Worm (Caenorhabditis elegans): ENCODE measurements around the gene F55G11.4.

Gene F55G11.4

DNA sequence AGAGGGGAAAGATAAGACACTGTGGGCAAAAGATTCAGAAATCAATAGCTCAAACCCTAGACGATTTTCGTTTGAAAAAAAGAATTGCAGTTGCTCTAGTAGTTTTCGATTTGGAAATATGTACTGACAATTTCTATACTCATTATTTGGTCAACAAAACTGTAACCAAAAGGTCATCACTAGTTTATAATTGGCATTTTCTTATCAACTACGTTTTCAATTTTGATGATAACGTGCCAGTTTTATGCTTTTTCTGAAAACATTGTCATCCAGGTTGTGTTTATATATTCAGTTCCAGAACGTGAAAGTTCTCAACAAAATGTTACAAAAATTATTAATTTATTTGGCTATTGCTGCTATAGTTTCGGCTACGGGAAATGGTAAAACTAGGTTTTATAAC is 10.9 kb upstream of the F55G11.4 start, which contains the start of gene F55G11.8:
TSS of gene F55G11.8 (plus strand) at position 245 of the 400 bp plus-strand sequence.
- TF ChIP-seq med-1 (GFP tag; optimal IDR thresholded peaks at IDR 0.05; ENCODE audit: insufficient read depth) (no peak), ref-1 (GFP tag; conservative IDR thresholded peaks at IDR 0.05) (no peak), ztf-23 (GFP tag; IDR thresholded peaks at IDR 0.05) (no peak), T22C8.4 (GFP tag; IDR thresholded peaks at IDR 0.05) (no peak), klf-2 (GFP tag; conservative IDR thresholded peaks at IDR 0.05) (no peak), ztf-29 (GFP tag; IDR thresholded peaks at IDR 0.05) (no peak), cog-1 (tag; optimal IDR thresholded peaks at IDR 0.05) (no peak), flt-1 (GFP tag; IDR thresholded peaks at IDR 0.05) (no peak), tab-1 (GFP tag; IDR thresholded peaks at IDR 0.05) (no peak)

DNA sequence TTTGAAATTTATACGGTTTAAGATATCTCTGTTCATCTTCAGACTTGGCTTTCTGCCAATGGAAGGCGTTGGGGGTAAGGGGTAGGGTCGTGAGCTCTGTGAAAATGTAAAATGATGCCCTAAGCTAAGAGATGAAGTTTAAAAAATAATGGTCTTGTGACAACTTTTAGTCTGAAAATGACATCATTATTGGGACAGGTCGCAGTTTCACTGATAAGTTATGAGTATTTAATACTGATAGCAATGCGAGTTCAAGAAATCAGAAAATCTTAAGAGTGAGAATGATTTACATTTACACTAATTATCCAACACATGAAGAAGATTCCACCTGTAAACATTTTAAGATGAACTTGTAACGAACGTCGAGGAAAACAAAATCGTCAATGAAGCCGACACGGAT is 8.8 kb upstream of the F55G11.4 start:
- TF ChIP-seq cog-1 (tag; optimal IDR thresholded peaks at IDR 0.05) (no peak), ztf-23 (GFP tag; IDR thresholded peaks at IDR 0.05) (no peak), tab-1 (GFP tag; IDR thresholded peaks at IDR 0.05) (no peak), med-1 (GFP tag; optimal IDR thresholded peaks at IDR 0.05; ENCODE audit: insufficient read depth) (no peak), ref-1 (GFP tag; conservative IDR thresholded peaks at IDR 0.05) (no peak), klf-2 (GFP tag; conservative IDR thresholded peaks at IDR 0.05) (no peak), T22C8.4 (GFP tag; IDR thresholded peaks at IDR 0.05) (no peak), flt-1 (GFP tag; IDR thresholded peaks at IDR 0.05) (no peak), ztf-29 (GFP tag; IDR thresholded peaks at IDR 0.05) (no peak)

ce11 chrIV:12965074-12965473 is 8.3 kb upstream of the F55G11.4 start, which contains the start of gene dod-22:
TSS of gene dod-22 (plus strand) at chrIV:12965374.
- no peak for TF ChIP-seq flt-1 (GFP tag; IDR thresholded peaks at IDR 0.05)
- TF ChIP-seq T22C8.4 (GFP tag; IDR thresholded peaks at IDR 0.05), result no peak
- no peak for TF ChIP-seq ref-1 (GFP tag; conservative IDR thresholded peaks at IDR 0.05)
- no peak for TF ChIP-seq ztf-29 (GFP tag; IDR thresholded peaks at IDR 0.05)

DNA sequence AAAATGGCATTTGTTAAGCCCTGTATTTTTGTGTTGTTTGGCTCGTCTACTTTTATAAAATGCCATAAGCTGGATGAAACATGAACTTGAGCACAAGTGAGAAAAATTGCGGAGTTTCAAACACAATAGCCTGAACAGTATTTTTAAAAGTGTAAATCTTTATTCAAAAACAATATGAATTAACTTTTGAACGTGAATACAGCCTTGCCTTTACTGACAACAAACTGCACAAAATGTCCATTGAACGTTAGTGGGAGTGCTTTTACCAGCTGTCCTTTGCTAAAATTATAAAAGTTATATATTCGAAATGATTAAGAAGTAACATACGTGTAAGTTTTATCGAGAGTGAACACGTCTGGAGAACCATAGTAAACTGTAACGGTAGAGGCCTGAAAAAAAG is 6.1 kb upstream of the F55G11.4 start:
- no peak for TF ChIP-seq med-1 (GFP tag; optimal IDR thresholded peaks at IDR 0.05; ENCODE audit: insufficient read depth)
- no peak for TF ChIP-seq T22C8.4 (GFP tag; IDR thresholded peaks at IDR 0.05)
- no peak for TF ChIP-seq cog-1 (tag; optimal IDR thresholded peaks at IDR 0.05)
- TF ChIP-seq klf-2 (GFP tag; conservative IDR thresholded peaks at IDR 0.05), result no peak
- no peak for TF ChIP-seq flt-1 (GFP tag; IDR thresholded peaks at IDR 0.05)
- no peak for TF ChIP-seq ztf-29 (GFP tag; IDR thresholded peaks at IDR 0.05)
- TF ChIP-seq tab-1 (GFP tag; IDR thresholded peaks at IDR 0.05), result no peak
- no peak for TF ChIP-seq ref-1 (GFP tag; conservative IDR thresholded peaks at IDR 0.05)
- TF ChIP-seq ztf-23 (GFP tag; IDR thresholded peaks at IDR 0.05), result no peak

- TF ChIP-seq flt-1 (GFP tag; IDR thresholded peaks at IDR 0.05) (no peak), cog-1 (tag; optimal IDR thresholded peaks at IDR 0.05) (no peak), klf-2 (GFP tag; conservative IDR thresholded peaks at IDR 0.05) (no peak), tab-1 (GFP tag; IDR thresholded peaks at IDR 0.05) (no peak), ref-1 (GFP tag; conservative IDR thresholded peaks at IDR 0.05) (no peak), T22C8.4 (GFP tag; IDR thresholded peaks at IDR 0.05) (no peak), med-1 (GFP tag; optimal IDR thresholded peaks at IDR 0.05; ENCODE audit: insufficient read depth) (no peak), ztf-29 (GFP tag; IDR thresholded peaks at IDR 0.05) (no peak), ztf-23 (GFP tag; IDR thresholded peaks at IDR 0.05) (no peak)
These were observed 4.3 kb upstream of the F55G11.4 start, which contains the start of gene F55G11.2 for ce11 chrIV:12969141-12969540. TSS of gene F55G11.2 (minus strand) at chrIV:12969289.

DNA sequence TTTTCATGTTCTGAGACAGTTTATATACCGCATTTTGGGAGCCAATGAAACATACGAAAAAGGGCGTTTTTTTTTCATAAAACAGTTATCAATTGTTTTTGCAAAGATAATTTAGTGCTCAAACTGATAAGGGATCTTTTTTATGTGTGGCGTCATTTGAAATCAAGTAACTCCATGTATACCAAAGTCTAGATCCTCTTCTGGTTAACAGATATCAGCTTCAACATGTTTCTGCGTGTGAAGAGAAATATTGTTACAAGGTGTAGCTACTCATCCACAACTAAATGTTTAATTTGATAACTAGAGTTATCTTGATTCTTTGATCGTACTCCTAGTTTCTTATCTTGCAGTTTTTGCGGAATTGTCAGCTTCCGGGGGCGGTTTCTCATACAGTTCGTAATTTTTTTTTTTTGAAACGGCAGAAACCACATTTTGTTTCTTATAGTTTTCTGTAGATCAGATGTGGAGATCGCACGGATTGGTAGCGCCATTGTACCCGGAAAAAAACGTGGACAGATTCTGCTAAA is 1.4 kb upstream of the F55G11.4 start:
- TF ChIP-seq med-1 (GFP tag; optimal IDR thresholded peaks at IDR 0.05; ENCODE audit: insufficient read depth) (no peak), ref-1 (GFP tag; conservative IDR thresholded peaks at IDR 0.05) (no peak), T22C8.4 (GFP tag; IDR thresholded peaks at IDR 0.05) (no peak), klf-2 (GFP tag; conservative IDR thresholded peaks at IDR 0.05) (no peak), ztf-23 (GFP tag; IDR thresholded peaks at IDR 0.05) (no peak), flt-1 (GFP tag; IDR thresholded peaks at IDR 0.05) (no peak)

DNA sequence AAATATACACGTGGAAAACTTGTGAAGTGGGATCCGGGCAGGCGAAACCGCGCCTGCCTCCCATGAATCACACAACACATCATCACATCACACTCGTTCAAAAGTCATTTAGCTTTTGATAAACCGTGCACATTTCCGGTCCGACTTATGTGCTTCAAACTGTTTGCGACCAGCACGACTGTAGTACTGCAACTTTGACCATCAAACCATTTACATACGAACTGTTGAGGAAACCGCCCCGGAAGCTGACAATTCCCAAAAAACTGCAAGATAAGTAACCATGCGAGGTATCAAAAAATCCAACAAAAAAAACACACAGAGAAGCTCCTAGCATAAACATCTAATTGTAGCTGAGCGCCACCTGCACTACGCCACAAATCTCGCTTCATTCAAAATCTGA is 644 bp upstream of the F55G11.4 start:
- TF ChIP-seq ztf-29 (GFP tag; IDR thresholded peaks at IDR 0.05) (no peak), klf-2 (GFP tag; conservative IDR thresholded peaks at IDR 0.05) (no peak), cog-1 (tag; optimal IDR thresholded peaks at IDR 0.05) (no peak), ztf-23 (GFP tag; IDR thresholded peaks at IDR 0.05) (no peak), T22C8.4 (GFP tag; IDR thresholded peaks at IDR 0.05) (no peak), med-1 (GFP tag; optimal IDR thresholded peaks at IDR 0.05; ENCODE audit: insufficient read depth) (no peak), flt-1 (GFP tag; IDR thresholded peaks at IDR 0.05) (no peak), ref-1 (GFP tag; conservative IDR thresholded peaks at IDR 0.05) (no peak), tab-1 (GFP tag; IDR thresholded peaks at IDR 0.05) (no peak)

- TF ChIP-seq T22C8.4 (GFP tag; IDR thresholded peaks at IDR 0.05) (no peak), ref-1 (GFP tag; conservative IDR thresholded peaks at IDR 0.05) (no peak), flt-1 (GFP tag; IDR thresholded peaks at IDR 0.05) (no peak), tab-1 (GFP tag; IDR thresholded peaks at IDR 0.05) (no peak)
These were observed 2.6 kb downstream of the F55G11.4 start, which contains the start of gene dod-17 for ce11 chrIV:12975981-12976380. TSS of gene dod-17 (plus strand) at chrIV:12976303.

DNA sequence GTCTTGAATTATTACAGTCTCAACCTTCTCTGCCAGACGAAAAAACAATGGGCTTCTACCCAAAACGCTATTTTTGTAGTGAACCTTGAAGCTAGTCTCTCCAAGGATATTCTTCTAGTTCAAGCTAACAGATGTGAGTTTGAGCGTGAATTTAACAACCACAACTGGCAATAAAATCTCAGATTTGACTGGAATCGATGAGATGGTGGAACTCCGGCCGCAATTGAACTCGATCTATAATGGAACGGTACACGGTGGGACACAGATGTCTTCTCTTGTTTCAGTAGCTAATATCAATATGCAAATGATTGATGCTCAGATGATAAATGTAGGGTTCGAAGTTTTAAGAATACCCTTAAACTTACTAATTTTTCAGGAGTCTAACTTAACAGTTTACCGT is 4.2 kb downstream of the F55G11.4 start:
- TF ChIP-seq ztf-29 (GFP tag; IDR thresholded peaks at IDR 0.05) (no peak), flt-1 (GFP tag; IDR thresholded peaks at IDR 0.05) (no peak), med-1 (GFP tag; optimal IDR thresholded peaks at IDR 0.05; ENCODE audit: insufficient read depth) (no peak), ztf-23 (GFP tag; IDR thresholded peaks at IDR 0.05) (no peak)

ce11 chrIV:12978307-12979036 is 5.0 kb downstream of the F55G11.4 start, which contains the start of gene K10D11.2:
TSS of gene K10D11.2 (plus strand) at chrIV:12978986.
- TF ChIP-seq med-1 (GFP tag; optimal IDR thresholded peaks at IDR 0.05; ENCODE audit: insufficient read depth) (no peak), ztf-23 (GFP tag; IDR thresholded peaks at IDR 0.05) (no peak)

Measured in whole organism, midembryonic.